Worm (Caenorhabditis elegans): Measurements from ENCODE around the gene ptr-9.

DNA sequence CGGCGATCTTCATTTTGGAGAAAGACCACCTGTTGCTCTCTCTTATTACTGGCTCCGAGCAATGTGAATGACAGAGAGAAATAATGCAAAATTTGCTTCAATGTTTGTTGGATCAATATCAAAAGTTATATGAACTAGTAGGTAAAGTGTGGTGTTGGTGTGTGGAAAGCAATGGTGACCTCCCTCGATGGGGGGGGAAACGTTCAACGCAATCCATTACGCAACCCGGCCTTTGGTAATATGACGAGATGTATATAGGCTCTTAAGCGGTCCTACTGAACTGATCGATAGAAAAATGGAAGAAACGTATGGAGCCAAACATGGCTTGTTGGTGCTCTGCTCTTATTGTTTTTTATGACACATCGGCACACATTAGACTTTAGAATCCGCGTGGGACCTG, 51.7 kb downstream of the ptr-9 start:
- TF ChIP-seq elt-3 (tag; optimal IDR thresholded peaks at IDR 0.05) (no peak), elt-2 (tag; optimal IDR thresholded peaks at IDR 0.05) (no peak), aly-2 (tag; optimal IDR thresholded peaks at IDR 0.05) (no peak), ceh-16 (tag; optimal IDR thresholded peaks at IDR 0.05) (no peak), fos-1 (tag; optimal IDR thresholded peaks at IDR 0.05) (no peak), pha-4 (tag; optimal IDR thresholded peaks at IDR 0.05) (no peak), pqm-1 (tag; optimal IDR thresholded peaks at IDR 0.05) (no peak), ceh-9 (tag; optimal IDR thresholded peaks at IDR 0.05) (no peak), fkh-10 (GFP tag; optimal IDR thresholded peaks at IDR 0.05) (no peak), nfya-1 (tag; optimal IDR thresholded peaks at IDR 0.05; ENCODE audit: insufficient read depth) (no peak), jun-1 (tag; optimal IDR thresholded peaks at IDR 0.05) (no peak)

Measured in whole organism, L3 larva.